Worm (Caenorhabditis elegans): ENCODE data around the gene dnj-23.

- TF ChIP-seq B0261.1 (tag; optimal IDR thresholded peaks at IDR 0.05) (no peak), tbp1 (GFP tag; optimal IDR thresholded peaks at IDR 0.05) (no peak), zim-3 (tag; optimal IDR thresholded peaks at IDR 0.05) (no peak), let-526 (GFP tag; IDR thresholded peaks at IDR 0.05) (no peak)
Observed at ce11 chrII:9063350-9063749, 45.0 kb downstream of the dnj-23 start.
